Fruit fly (Drosophila melanogaster) whole organism, adult: ENCODE results near the gene CAH9.

ENCODE experiments used
- CG11617 ChIP-seq: fragments of 200-800 bp; sonication (Bioruptor generic); optimal IDR thresholded peaks from 2 replicates; lab custom pipeline; 2017; ENCODE audit warnings: mild to moderate bottlenecking, missing biosample characterization, missing genetic modification reagents, missing genetic modification characterization
- CG33017 ChIP-seq: fragments of 200-800 bp; sonication (Bioruptor generic); optimal IDR thresholded peaks from 2 replicates; lab custom pipeline; 2018; ENCODE audit warnings: missing biosample characterization, mild to moderate bottlenecking, missing genetic modification characterization, moderate library complexity
- CG5204 ChIP-seq: fragments of 200-800 bp; sonication (Bioruptor generic); optimal IDR thresholded peaks from 2 replicates; lab custom pipeline; 2016; ENCODE audit warnings: missing biosample characterization, missing genetic modification characterization
- CG7101 ChIP-seq: fragments of 200-800 bp; sonication (Bioruptor generic); optimal IDR thresholded peaks from 2 replicates; lab custom pipeline; 2018; ENCODE audit warnings: missing biosample characterization, mild to moderate bottlenecking, missing genetic modification characterization, moderate library complexity
- Crg-1 ChIP-seq: fragments of 200-800 bp; sonication (Bioruptor generic); optimal IDR thresholded peaks from 2 replicates; lab custom pipeline; 2016; ENCODE audit warnings: missing biosample characterization, missing genetic modification characterization
- Hr96 ChIP-seq: fragments of 200-800 bp; sonication (Bioruptor generic); optimal IDR thresholded peaks from 2 replicates; lab custom pipeline; 2016; ENCODE audit warnings: missing biosample characterization, missing genetic modification characterization
- Mnt ChIP-seq: fragments of 200-800 bp; sonication (Bioruptor generic); optimal IDR thresholded peaks from 2 replicates; lab custom pipeline; 2016; ENCODE audit warnings: missing biosample characterization, mild to moderate bottlenecking, missing genetic modification characterization
- kay ChIP-seq: fragments of 200-800 bp; sonication (Bioruptor generic); peaks from one replicate; lab custom pipeline; 2016; ENCODE audit warnings: missing biosample characterization, missing genetic modification characterization, borderline replicate concordance
- ovo ChIP-seq: fragments of 200-800 bp; sonication (Bioruptor generic); optimal IDR thresholded peaks from 2 replicates; lab custom pipeline; 2016; ENCODE audit warnings: missing biosample characterization, missing genetic modification characterization
- toe ChIP-seq: fragments of 200-800 bp; sonication (Bioruptor generic); optimal IDR thresholded peaks from 2 replicates; lab custom pipeline; 2016; ENCODE audit warnings: missing biosample characterization, missing genetic modification characterization

dm6 chr3R:27092263-27092662 is 13.7 kb downstream of the CAH9 start:
- TF ChIP-seq Crg-1 (no peak), Mnt (GFP tag; lab: Kevin White, UChicago) (no peak), Hr96 (GFP tag; lab: Kevin White, UChicago) (no peak), kay (GFP tag; lab: Kevin White, UChicago) (no peak), ovo (no peak), CG11617 (GFP tag; lab: Kevin White, UChicago) (no peak), CG7101 (tag; lab: Kevin White, UChicago) (no peak), toe (GFP tag; lab: Kevin White, UChicago) (no peak), CG5204 (no peak), CG33017 (tag; lab: Kevin White, UChicago) (no peak)
